Worm (Caenorhabditis elegans) whole organism, dauer: ENCODE data around the gene pcn-1.

Source experiments
- unc-62 ChIP-seq: sonication (generic microtip); optimal IDR thresholded peaks from 2 replicates; lab custom pipeline; 2017; ENCODE audit warnings: missing biosample characterization, missing genetic modification reagents, missing genetic modification characterization

pcn-1 gene

ce11 chrIV:4068480-4068879, 19.2 kb upstream of the pcn-1 start, which contains the start of gene fbxb-55:
fbxb-55 (plus strand) TSS chrIV:4068780.
- TF ChIP-seq unc-62 (GFP tag; lab: Kevin White, UChicago) = no peak

DNA sequence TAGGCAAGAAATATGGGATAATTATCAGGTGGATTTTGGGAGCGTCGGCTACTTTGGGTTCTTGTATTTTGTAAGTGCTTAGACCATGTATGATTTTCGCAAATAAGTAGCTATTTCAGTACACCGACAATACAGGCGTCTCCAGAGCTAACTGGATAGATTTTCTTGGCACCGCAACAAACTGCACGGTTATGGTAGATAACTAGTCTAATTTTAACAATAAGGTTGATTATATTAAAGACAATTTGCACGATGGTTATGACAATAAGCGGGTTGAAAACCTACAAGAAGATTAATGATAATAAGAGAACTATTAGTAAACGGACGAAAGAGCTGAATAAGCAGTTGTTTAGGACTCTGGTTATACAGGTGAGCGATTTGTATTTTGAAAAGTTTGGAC, 18.1 kb upstream of the pcn-1 start:
- TF ChIP-seq unc-62 (GFP tag; lab: Kevin White, UChicago) = no peak

DNA sequence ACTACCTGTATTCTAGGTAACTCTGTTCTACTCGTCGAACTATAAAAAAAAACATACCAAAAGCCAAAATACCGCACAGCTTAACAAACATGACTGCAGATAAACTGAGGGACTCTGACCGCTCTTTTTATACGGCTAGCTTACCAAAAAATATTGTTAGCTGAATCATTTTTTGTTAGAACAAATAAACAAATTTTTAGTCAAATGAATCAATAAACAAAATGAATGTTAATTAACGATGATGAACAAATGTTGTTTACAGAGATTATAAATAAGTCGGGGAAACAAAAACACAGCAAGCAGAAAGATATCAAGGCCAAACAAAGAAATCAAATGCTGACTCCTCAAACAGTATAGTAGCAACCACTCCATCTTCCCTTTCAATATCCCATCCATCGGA, 14.3 kb upstream of the pcn-1 start, which contains the start of gene ilys-6:
Gene ilys-6 (minus strand): TSS at position 101 of the 400 bp plus-strand sequence.
- no peak for TF ChIP-seq unc-62 (GFP tag; lab: Kevin White, UChicago)

- TF ChIP-seq unc-62 (GFP tag; lab: Kevin White, UChicago) = no peak
These were observed 6.0 kb upstream of the pcn-1 start for ce11 chrIV:4055297-4055696.

- TF ChIP-seq unc-62 (GFP tag; lab: Kevin White, UChicago) = no peak
These were observed 4.2 kb upstream of the pcn-1 start for ce11 chrIV:4053405-4053804.

DNA sequence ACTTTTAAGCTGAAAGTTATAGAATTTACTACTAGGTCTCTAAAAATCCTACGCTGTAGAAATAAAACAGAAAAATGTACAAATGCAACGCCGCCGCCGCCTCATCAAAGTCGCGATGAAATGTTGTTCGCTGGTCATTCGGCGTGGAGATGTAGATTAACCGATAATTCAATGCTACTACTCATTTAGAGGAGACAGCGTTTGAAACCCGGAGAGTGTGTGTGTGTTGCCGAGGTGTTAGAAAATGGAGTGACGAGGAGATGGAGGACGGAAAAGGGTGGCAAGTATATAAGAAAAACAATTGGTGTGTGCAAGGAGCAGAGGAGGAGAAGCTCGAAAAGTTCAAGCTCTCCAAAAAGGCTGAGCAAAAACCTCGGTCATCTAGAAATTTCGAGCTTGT, 3.0 kb upstream of the pcn-1 start:
- no peak for TF ChIP-seq unc-62 (GFP tag; lab: Kevin White, UChicago)

- no peak for TF ChIP-seq unc-62 (GFP tag; lab: Kevin White, UChicago)
These were observed 2.3 kb upstream of the pcn-1 start, which contains the start of gene wrt-5 for ce11 chrIV:4051539-4051938. wrt-5 (minus strand) TSS chrIV:4051639.

DNA sequence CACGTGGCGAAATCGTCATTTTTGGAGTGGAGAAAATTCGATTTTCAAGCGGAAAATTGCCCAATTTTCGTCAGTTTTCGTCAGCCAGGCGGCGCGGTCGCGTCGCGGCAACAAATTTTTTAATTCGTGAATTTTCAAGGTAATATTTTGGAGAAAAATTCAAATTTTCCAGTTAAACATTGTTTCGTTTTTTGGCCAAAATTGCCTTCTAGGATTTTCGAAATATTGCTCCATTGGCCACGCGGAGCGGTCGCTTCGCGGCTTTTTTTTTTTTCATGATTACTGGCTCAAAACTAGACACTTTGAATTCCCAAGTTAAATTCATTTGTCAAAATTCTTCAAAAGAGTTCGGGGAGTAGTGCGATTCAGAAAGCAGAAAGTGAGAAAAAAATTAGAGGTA, 1.6 kb downstream of the pcn-1 start:
- no peak for TF ChIP-seq unc-62 (GFP tag; lab: Kevin White, UChicago)

- TF ChIP-seq unc-62 (GFP tag; lab: Kevin White, UChicago) = no peak
These were observed 7.0 kb downstream of the pcn-1 start, which contains the start of gene cdc-73 for ce11 chrIV:4042274-4042673. cdc-73 (plus strand) TSS chrIV:4042575.

- no peak for TF ChIP-seq unc-62 (GFP tag; lab: Kevin White, UChicago)
These were observed 8.2 kb downstream of the pcn-1 start for ce11 chrIV:4041006-4041405.

ce11 chrIV:4039984-4040383, 9.3 kb downstream of the pcn-1 start, which contains the start of gene F35F11.2:
F35F11.2 (plus strand) TSS chrIV:4040284.
- no peak for TF ChIP-seq unc-62 (GFP tag; lab: Kevin White, UChicago)

DNA sequence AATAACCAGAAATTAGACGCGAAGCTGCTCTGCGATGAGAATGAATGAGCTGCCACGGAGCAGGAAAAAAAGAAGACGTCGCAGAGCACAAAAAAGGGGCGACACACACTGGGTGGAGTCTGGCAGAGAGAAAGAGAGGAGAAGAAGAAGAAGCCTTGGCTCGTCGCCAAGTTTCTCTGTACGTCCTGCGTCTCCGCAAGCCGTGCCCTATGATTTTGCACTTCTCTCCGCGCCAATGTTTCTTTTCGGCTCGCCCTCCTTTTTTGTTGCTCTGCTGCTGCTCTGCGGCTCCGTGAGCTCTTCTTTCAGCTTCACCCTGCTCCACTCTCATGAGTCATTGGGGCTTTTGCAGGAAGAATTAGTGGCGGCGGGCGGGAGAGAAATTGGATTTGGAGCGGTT, 14.4 kb downstream of the pcn-1 start, which contains the start of gene hlh-30:
Gene hlh-30 (minus strand): TSS at position 69 of the 400 bp plus-strand sequence.
- no peak for TF ChIP-seq unc-62 (GFP tag; lab: Kevin White, UChicago)

- no peak for TF ChIP-seq unc-62 (GFP tag; lab: Kevin White, UChicago)
These were observed 15.8 kb downstream of the pcn-1 start for ce11 chrIV:4033490-4033889.

DNA sequence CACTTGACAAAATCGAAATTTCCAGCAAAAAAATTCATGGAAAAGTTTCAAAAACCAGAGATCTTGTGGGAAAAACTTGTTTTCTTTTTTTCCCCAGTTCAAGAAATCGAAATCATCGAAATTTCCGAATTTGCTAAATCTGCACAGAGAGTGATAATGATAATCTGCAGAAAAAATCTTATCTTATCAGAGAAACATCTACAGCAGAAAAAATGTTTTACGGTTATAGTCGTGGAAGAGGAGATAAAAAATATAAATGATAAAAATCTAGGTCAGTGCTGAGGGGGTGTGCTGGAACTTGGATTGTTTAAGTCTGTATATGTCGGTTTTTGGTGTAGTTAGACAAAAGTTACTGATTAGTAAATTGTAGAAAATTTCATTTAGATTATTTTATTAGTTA, 16.9 kb downstream of the pcn-1 start:
- TF ChIP-seq unc-62 (GFP tag; lab: Kevin White, UChicago) = no peak

- TF ChIP-seq unc-62 (GFP tag; lab: Kevin White, UChicago) = no peak
These were observed 18.2 kb downstream of the pcn-1 start for ce11 chrIV:4030917-4031599.

- no peak for TF ChIP-seq unc-62 (GFP tag; lab: Kevin White, UChicago)
These were observed 20.0 kb downstream of the pcn-1 start for ce11 chrIV:4029288-4029687.

DNA sequence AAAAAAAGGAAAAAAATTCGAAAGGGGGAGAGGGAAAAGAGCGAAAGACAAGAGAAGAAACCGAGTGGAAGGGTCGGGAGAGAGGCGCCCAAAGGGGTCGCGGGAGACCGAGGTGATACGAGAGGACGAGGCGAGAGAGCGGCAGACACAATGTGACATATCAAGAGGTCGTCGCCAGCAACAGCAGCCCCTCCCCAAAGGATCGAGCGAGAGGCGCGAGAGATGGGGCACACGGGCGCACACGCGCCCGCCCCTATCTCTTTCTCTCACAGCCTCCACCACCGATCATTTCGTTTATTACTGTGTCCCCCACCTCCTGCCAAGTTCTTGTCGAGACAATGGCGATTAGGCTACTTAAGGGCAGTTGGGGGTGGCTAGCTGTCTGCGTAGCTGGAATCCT, 21.1 kb downstream of the pcn-1 start:
- TF ChIP-seq unc-62 (GFP tag; lab: Kevin White, UChicago) = no peak
